Worm (Caenorhabditis elegans) whole organism, mixed stage, embryonic: ENCODE data around the gene Y48E1C.4.

Source experiments
- ceh-43 ChIP-seq: fragments of 200-800 bp; sonication (Bioruptor generic); optimal IDR thresholded peaks from 2 replicates; lab custom pipeline; 2018; ENCODE audit warnings: mild to moderate bottlenecking, missing genetic modification characterization, moderate library complexity, missing compliant biosample characterization
- nhr-76 ChIP-seq: sonication (generic microtip); optimal IDR thresholded peaks from 2 replicates; lab custom pipeline; 2017; ENCODE audit warnings: missing biosample characterization, missing genetic modification characterization
- snpc-4 ChIP-seq: fragments of 150-350 bp; optimal IDR thresholded peaks from 2 replicates; lab custom pipeline; 2014; ENCODE audit warnings: missing biosample characterization, missing genetic modification characterization
- sptf-1 ChIP-seq: sonication (generic microtip); optimal IDR thresholded peaks from 2 replicates; lab custom pipeline; 2017; ENCODE audit warnings: mild to moderate bottlenecking, missing genetic modification characterization, moderate library complexity, missing compliant biosample characterization
- unc-62 ChIP-seq: fragments of 150-350 bp; optimal IDR thresholded peaks from 2 replicates; lab custom pipeline; 2014; ENCODE audit warnings: missing biosample characterization, missing genetic modification reagents, missing genetic modification characterization

ce11 chrII:13446597-13446996, 10.0 kb upstream of the Y48E1C.4 start:
- TF ChIP-seq unc-62 (GFP tag; lab: Kevin White, UChicago) (no peak), ceh-43 (GFP tag; lab: Kevin White, UChicago) (no peak), nhr-76 (tag; lab: Kevin White, UChicago) (no peak), snpc-4 (tag; lab: Kevin White, UChicago) (no peak), sptf-1 (tag; lab: Kevin White, UChicago) (no peak)
